Comparison of ENCODE assay signal across 2 worm cellular contexts in genomic region chrIV:4702077-4702476, ce11.
TF ChIP-seq lines count a peak whose summit lies in the region.

No protein-coding gene starts in this region.

TF ChIP-seq in whole organism, late embryonic, 69 proteins besides CTCF, POLR2A, EP300 and RAD21:
- peak; percentile 51 for TF ChIP-seq tbx-2 (tag; optimal IDR thresholded peaks at IDR 0.05; lab: Kevin White, UChicago)
- TF ChIP-seq tbx-7 (tag; optimal IDR thresholded peaks at IDR 0.05; lab: Kevin White, UChicago) = peak; percentile 12
- peak; percentile 49 for TF ChIP-seq lim-6 (tag; optimal IDR thresholded peaks at IDR 0.05; lab: Kevin White, UChicago)
- peak; percentile 26 for TF ChIP-seq elt-2 (tag; optimal IDR thresholded peaks at IDR 0.05; lab: Kevin White, UChicago)
- TF ChIP-seq F13H6.1 (tag; optimal IDR thresholded peaks at IDR 0.05; lab: Kevin White, UChicago) = peak; percentile 51
- TF ChIP-seq C08G9.2 (tag; optimal IDR thresholded peaks at IDR 0.05; lab: Kevin White, UChicago) = peak; percentile 73
- TF ChIP-seq ceh-2 (tag; optimal IDR thresholded peaks at IDR 0.05; lab: Kevin White, UChicago) = peak; percentile 51
- TF ChIP-seq dmd-4 (tag; optimal IDR thresholded peaks at IDR 0.05; lab: Kevin White, UChicago; ENCODE audit: borderline replicate concordance) = peak; percentile 59
- peak; percentile 16 for TF ChIP-seq ceh-34 (tag; optimal IDR thresholded peaks at IDR 0.05; lab: Kevin White, UChicago)
- peak; percentile 55 for TF ChIP-seq fax-1 (tag; optimal IDR thresholded peaks at IDR 0.05; lab: Kevin White, UChicago)
- peak; percentile 86 for TF ChIP-seq ceh-31 (tag; optimal IDR thresholded peaks at IDR 0.05; lab: Kevin White, UChicago)
- peak; percentile 25 for TF ChIP-seq rnt-1 (tag; optimal IDR thresholded peaks at IDR 0.05; lab: Kevin White, UChicago)
- TF ChIP-seq ceh-14 (tag; optimal IDR thresholded peaks at IDR 0.05; lab: Kevin White, UChicago) = peak; percentile 77
- peak; percentile 59 for TF ChIP-seq ref-2 (tag; optimal IDR thresholded peaks at IDR 0.05; lab: Kevin White, UChicago)
- peak; percentile 11 for TF ChIP-seq ceh-19 (GFP tag; optimal IDR thresholded peaks at IDR 0.05; lab: Kevin White, UChicago)
- peak; percentile 60 for TF ChIP-seq ets-4 (tag; optimal IDR thresholded peaks at IDR 0.05; lab: Kevin White, UChicago)
- TF ChIP-seq zip-5 (tag; optimal IDR thresholded peaks at IDR 0.05; lab: Kevin White, UChicago) = peak; percentile 45

TF ChIP-seq in whole organism, midembryonic, 9 proteins besides CTCF, POLR2A, EP300 and RAD21:
- 0 out of 2 replicates have a peak, but pooled peaks have one; percentile 32 for TF ChIP-seq klf-2 (GFP tag; conservative IDR thresholded peaks at IDR 0.05; lab: Robert Waterston, UW)
